Worm (Caenorhabditis elegans) whole organism, late embryonic: Measurements from ENCODE around the gene H17B01.5.

Experiments
- F13H6.1 ChIP-seq: sonication (generic microtip); optimal IDR thresholded peaks from 2 replicates; lab custom pipeline; 2016; ENCODE audit warnings: missing genetic modification characterization, missing compliant biosample characterization
- K09A11.1 ChIP-seq: sonication (generic microtip); optimal IDR thresholded peaks from 2 replicates; lab custom pipeline; 2017; ENCODE audit warnings: antibody characterized with exemption, mild to moderate bottlenecking, missing genetic modification characterization, missing compliant biosample characterization; ENCODE audit not compliant: insufficient read depth
- ahr-1 ChIP-seq: sonication (generic microtip); optimal IDR thresholded peaks from 2 replicates; lab custom pipeline; 2016; ENCODE audit warnings: missing genetic modification characterization, missing compliant biosample characterization
- ceh-14 ChIP-seq: sonication (generic microtip); optimal IDR thresholded peaks from 2 replicates; lab custom pipeline; 2016; ENCODE audit warnings: missing genotype, missing genetic modification characterization, missing compliant biosample characterization
- ceh-18 ChIP-seq: sonication (generic microtip); optimal IDR thresholded peaks from 2 replicates; lab custom pipeline; 2016; ENCODE audit warnings: missing genetic modification characterization, missing compliant biosample characterization
- ceh-31 ChIP-seq: sonication (generic microtip); optimal IDR thresholded peaks from 2 replicates; lab custom pipeline; 2016; ENCODE audit warnings: missing genetic modification characterization, missing compliant biosample characterization
- ceh-34 ChIP-seq: sonication (generic microtip); optimal IDR thresholded peaks from 2 replicates; lab custom pipeline; 2016; ENCODE audit warnings: mild to moderate bottlenecking, missing genetic modification characterization, missing compliant biosample characterization
- ceh-48 ChIP-seq: sonication (generic microtip); optimal IDR thresholded peaks from 2 replicates; lab custom pipeline; 2016; ENCODE audit warnings: missing genetic modification characterization, inconsistent platforms, missing compliant biosample characterization
- ceh-6 ChIP-seq: fragments of 200-800 bp; sonication (Bioruptor generic); optimal IDR thresholded peaks from 2 replicates; lab custom pipeline; 2018; ENCODE audit warnings: mild to moderate bottlenecking, missing genetic modification characterization, missing compliant biosample characterization
- che-1 ChIP-seq: sonication (generic microtip); optimal IDR thresholded peaks from 2 replicates; lab custom pipeline; 2016; ENCODE audit warnings: mild to moderate bottlenecking, missing genetic modification characterization, missing compliant biosample characterization
- elt-2 ChIP-seq: sonication (generic microtip); optimal IDR thresholded peaks from 2 replicates; lab custom pipeline; 2016; ENCODE audit warnings: missing genetic modification reagents, missing genetic modification characterization, missing compliant biosample characterization
- ets-4 ChIP-seq: sonication (generic microtip); optimal IDR thresholded peaks from 2 replicates; lab custom pipeline; 2016; ENCODE audit warnings: missing genetic modification characterization, missing compliant biosample characterization
- eyg-1 ChIP-seq: sonication (generic microtip); optimal IDR thresholded peaks from 2 replicates; lab custom pipeline; 2016; ENCODE audit warnings: missing genotype, missing genetic modification characterization, missing compliant biosample characterization
- fax-1 ChIP-seq: sonication (generic microtip); optimal IDR thresholded peaks from 2 replicates; lab custom pipeline; 2016; ENCODE audit warnings: missing genotype, missing genetic modification characterization, missing compliant biosample characterization
- fkh-10 ChIP-seq: fragments of 150-350 bp; optimal IDR thresholded peaks from 2 replicates; lab custom pipeline; 2014; ENCODE audit warnings: missing biosample characterization, missing genetic modification reagents, missing genetic modification characterization
- gmeb-2 ChIP-seq: sonication (generic microtip); optimal IDR thresholded peaks from 2 replicates; lab custom pipeline; 2016; ENCODE audit warnings: missing genetic modification characterization, inconsistent platforms, missing compliant biosample characterization
- hlh-13 ChIP-seq: fragments of 200-800 bp; sonication (Bioruptor generic); optimal IDR thresholded peaks from 2 replicates; lab custom pipeline; 2018; ENCODE audit warnings: mild to moderate bottlenecking, missing genetic modification characterization, missing compliant biosample characterization
- hlh-15 ChIP-seq: sonication (generic microtip); optimal IDR thresholded peaks from 2 replicates; lab custom pipeline; 2016; ENCODE audit warnings: missing genetic modification characterization, missing compliant biosample characterization
- hlh-30 ChIP-seq: sonication (generic microtip); optimal IDR thresholded peaks from 2 replicates; lab custom pipeline; 2017; ENCODE audit warnings: antibody characterized with exemption, missing genetic modification characterization, missing compliant biosample characterization; ENCODE audit not compliant: insufficient read depth
- hlh-6 ChIP-seq: sonication (generic microtip); optimal IDR thresholded peaks from 2 replicates; lab custom pipeline; 2016; ENCODE audit warnings: missing genotype, missing genetic modification characterization, missing compliant biosample characterization
- hlh-8 ChIP-seq: sonication (generic microtip); optimal IDR thresholded peaks from 2 replicates; lab custom pipeline; 2016; ENCODE audit warnings: missing genotype, missing genetic modification characterization, missing compliant biosample characterization
- madf-2 ChIP-seq: sonication (generic microtip); optimal IDR thresholded peaks from 2 replicates; lab custom pipeline; 2017; ENCODE audit warnings: missing genetic modification characterization, missing compliant biosample characterization
- mec-3 ChIP-seq: sonication (generic microtip); optimal IDR thresholded peaks from 2 replicates; lab custom pipeline; 2016; ENCODE audit warnings: borderline replicate concordance, missing genetic modification characterization, missing compliant biosample characterization
- nhr-232 ChIP-seq: sonication (generic microtip); optimal IDR thresholded peaks from 2 replicates; lab custom pipeline; 2016; ENCODE audit warnings: missing genetic modification characterization, missing compliant biosample characterization
- npax-4 ChIP-seq: sonication (generic microtip); optimal IDR thresholded peaks from 2 replicates; lab custom pipeline; 2016; ENCODE audit warnings: missing genetic modification characterization, missing compliant biosample characterization
- pax-1 ChIP-seq: fragments of 150-350 bp; optimal IDR thresholded peaks from 2 replicates; lab custom pipeline; 2014; ENCODE audit warnings: missing biosample characterization, missing genetic modification characterization
- pha-2 ChIP-seq: sonication (generic microtip); optimal IDR thresholded peaks from 2 replicates; lab custom pipeline; 2017; ENCODE audit warnings: mild to moderate bottlenecking, missing genetic modification characterization, missing compliant biosample characterization
- pqm-1 ChIP-seq: sonication (generic microtip); optimal IDR thresholded peaks from 2 replicates; lab custom pipeline; 2016; ENCODE audit warnings: missing genetic modification characterization, missing compliant biosample characterization
- sdc-2 ChIP-seq: sonication (generic microtip); optimal IDR thresholded peaks from 2 replicates; lab custom pipeline; 2016; ENCODE audit warnings: missing genotype, missing genetic modification characterization, missing compliant biosample characterization
- sox-2 ChIP-seq: fragments of 200-800 bp; sonication (Bioruptor generic); IDR thresholded peaks from 2 replicates; pipeline ENCODE4 v1.3.6; 2022; ENCODE audit warnings: missing genetic modification reagents, missing genetic modification characterization, missing compliant biosample characterization
- sox-4 ChIP-seq: sonication (generic microtip); optimal IDR thresholded peaks from 2 replicates; lab custom pipeline; 2017; ENCODE audit warnings: mild to moderate bottlenecking, missing genetic modification characterization, inconsistent platforms, missing compliant biosample characterization
- syd-9 ChIP-seq: sonication (generic microtip); optimal IDR thresholded peaks from 2 replicates; lab custom pipeline; 2016; ENCODE audit warnings: mild to moderate bottlenecking, missing genetic modification characterization, moderate library complexity, missing compliant biosample characterization
- unc-3 ChIP-seq, 2 experiments: fragments of 200-800 bp in 1 of 2; sonication (Bioruptor generic) in 1 of 2; sonication (generic microtip) in 1 of 2; conservative IDR thresholded peaks in 1 of 2; optimal IDR thresholded peaks in 1 of 2; 2 replicates each; pipeline versions ENCODE4 v1.3.6 to Lab custom; 2016 to 2022; ENCODE audit warnings: missing compliant biosample characterization in 2 of 2, missing genetic modification characterization in 2 of 2, missing genetic modification reagents in 1 of 2
- unc-42 ChIP-seq: sonication (generic microtip); optimal IDR thresholded peaks from 2 replicates; lab custom pipeline; 2016; ENCODE audit warnings: missing genotype, missing genetic modification characterization, missing compliant biosample characterization
- unc-86 ChIP-seq: sonication (generic microtip); optimal IDR thresholded peaks from 2 replicates; lab custom pipeline; 2016; ENCODE audit warnings: missing genetic modification characterization, missing compliant biosample characterization
- zip-5 ChIP-seq: sonication (generic microtip); optimal IDR thresholded peaks from 2 replicates; lab custom pipeline; 2016; ENCODE audit warnings: missing genetic modification characterization, missing compliant biosample characterization

The H17B01.5 gene

DNA sequence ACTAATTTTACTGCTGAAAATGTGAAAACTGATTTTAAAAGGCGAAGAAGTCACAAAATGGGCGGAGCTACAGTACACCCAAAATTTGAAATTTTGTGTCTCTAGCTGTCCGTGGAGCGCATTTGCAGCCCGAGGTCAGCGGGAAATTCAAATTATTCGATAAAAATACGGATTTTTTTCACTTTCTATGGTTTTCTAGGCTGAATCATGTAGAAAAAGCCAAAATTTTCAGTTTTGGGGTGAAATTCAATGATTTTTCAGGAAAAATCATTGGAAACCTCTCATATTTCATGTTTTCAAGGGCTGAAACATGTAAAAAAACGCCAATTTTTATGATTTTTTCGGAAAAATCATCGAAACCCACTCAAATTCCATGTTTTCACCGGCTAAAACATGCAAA, 17.4 kb upstream of the H17B01.5 start:
- no peak for TF ChIP-seq hlh-8 (tag; lab: Kevin White, UChicago)
- no peak for TF ChIP-seq ahr-1 (tag; lab: Kevin White, UChicago)
- no peak for TF ChIP-seq gmeb-2 (tag; lab: Kevin White, UChicago)
- TF ChIP-seq ceh-18 (tag; lab: Kevin White, UChicago): no peak
- no peak for TF ChIP-seq hlh-13 (GFP tag; lab: Kevin White, UChicago)
- TF ChIP-seq ceh-14 (tag; lab: Kevin White, UChicago): no peak

DNA sequence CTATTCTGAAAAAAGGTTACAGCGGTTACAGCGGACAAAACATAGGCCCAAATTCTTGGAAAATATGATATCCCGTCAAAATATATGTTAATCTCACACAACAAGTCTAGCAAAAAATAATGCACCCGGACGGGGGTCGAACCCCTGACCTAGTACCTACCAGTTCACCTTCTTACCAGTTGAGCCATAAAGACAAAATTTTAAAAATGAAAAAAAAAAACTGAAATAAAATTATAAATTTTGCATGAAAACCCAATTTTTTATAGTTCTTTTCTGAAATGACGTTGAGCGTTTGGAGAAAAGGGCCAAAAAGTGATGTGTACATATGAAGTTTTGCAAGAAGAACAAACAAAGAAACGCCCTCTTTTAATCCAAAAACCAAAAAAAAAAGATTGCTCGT, 9.0 kb upstream of the H17B01.5 start:
- no peak for TF ChIP-seq elt-2 (tag; lab: Kevin White, UChicago)
- no peak for TF ChIP-seq fkh-10 (GFP tag; lab: Kevin White, UChicago)
- no peak for TF ChIP-seq pha-2
- TF ChIP-seq ahr-1 (tag; lab: Kevin White, UChicago): no peak
- TF ChIP-seq ceh-6 (GFP tag; lab: Kevin White, UChicago): no peak
- no peak for TF ChIP-seq F13H6.1
- no peak for TF ChIP-seq eyg-1 (tag; lab: Kevin White, UChicago)
- no peak for TF ChIP-seq unc-3 (GFP tag; conservative IDR thresholded peaks at IDR 0.05; lab: Robert Waterston, UW)
- TF ChIP-seq unc-3 (tag; optimal IDR thresholded peaks at IDR 0.05; lab: Kevin White, UChicago): no peak
- no peak for TF ChIP-seq ceh-34 (tag; lab: Kevin White, UChicago)
- TF ChIP-seq unc-42 (tag; lab: Kevin White, UChicago): no peak
- no peak for TF ChIP-seq hlh-30 (tag; lab: Kevin White, UChicago)
- no peak for TF ChIP-seq npax-4

DNA sequence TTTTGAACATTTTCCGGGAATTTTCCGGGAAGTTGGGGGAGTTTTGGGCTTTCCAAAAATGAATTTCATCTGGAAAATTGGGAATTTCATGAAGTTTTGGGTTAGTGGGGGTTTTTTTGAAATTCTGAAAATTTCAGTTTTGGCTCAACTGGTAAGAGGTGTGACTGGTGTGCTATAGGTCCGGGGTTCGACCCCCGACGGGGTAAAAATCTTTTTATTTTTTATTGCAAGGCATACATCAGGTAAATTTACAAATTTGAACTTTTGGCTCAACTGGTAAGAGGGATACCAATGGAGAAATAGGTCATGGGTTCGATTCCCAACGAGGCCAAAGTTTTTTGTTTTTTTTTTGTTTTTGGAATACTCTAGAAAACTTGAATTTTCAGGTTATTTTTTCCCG, 8.3 kb upstream of the H17B01.5 start:
- TF ChIP-seq zip-5 (tag; lab: Kevin White, UChicago) (no peak), K09A11.1 (tag; lab: Kevin White, UChicago) (no peak), sdc-2 (tag; lab: Kevin White, UChicago) (no peak), madf-2 (tag; lab: Kevin White, UChicago) (no peak), mec-3 (tag; lab: Kevin White, UChicago) (no peak), ceh-6 (GFP tag; lab: Kevin White, UChicago) (no peak), hlh-30 (tag; lab: Kevin White, UChicago) (no peak), fkh-10 (GFP tag; lab: Kevin White, UChicago) (no peak)
- TF ChIP-seq, all 69 proteins: peak for 0

DNA sequence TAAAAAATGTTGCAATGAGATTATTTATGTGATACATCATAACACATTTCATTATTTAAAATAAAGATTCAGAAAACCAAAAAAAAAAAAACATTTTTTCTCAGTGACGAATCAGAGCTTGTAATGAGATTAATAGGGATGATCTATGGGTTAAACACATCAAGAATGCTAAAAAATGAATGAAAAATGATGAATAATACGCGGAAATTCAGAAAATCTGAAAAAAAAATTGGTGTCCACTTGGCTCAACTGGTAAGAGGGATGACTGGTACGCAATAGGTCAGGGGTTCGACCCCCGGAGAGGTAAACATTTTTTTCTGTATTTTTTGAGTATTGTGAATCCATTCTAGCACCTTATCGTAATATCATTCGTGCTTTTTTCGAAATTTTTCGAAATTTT, 5.1 kb upstream of the H17B01.5 start:
- TF ChIP-seq sdc-2 (tag; lab: Kevin White, UChicago): no peak
- no peak for TF ChIP-seq ets-4 (tag; lab: Kevin White, UChicago)
- no peak for TF ChIP-seq hlh-13 (GFP tag; lab: Kevin White, UChicago)
- TF ChIP-seq ceh-31 (tag; lab: Kevin White, UChicago): no peak
- TF ChIP-seq mec-3 (tag; lab: Kevin White, UChicago): no peak
- no peak for TF ChIP-seq pax-1 (tag; lab: Kevin White, UChicago)
- TF ChIP-seq ahr-1 (tag; lab: Kevin White, UChicago): no peak

DNA sequence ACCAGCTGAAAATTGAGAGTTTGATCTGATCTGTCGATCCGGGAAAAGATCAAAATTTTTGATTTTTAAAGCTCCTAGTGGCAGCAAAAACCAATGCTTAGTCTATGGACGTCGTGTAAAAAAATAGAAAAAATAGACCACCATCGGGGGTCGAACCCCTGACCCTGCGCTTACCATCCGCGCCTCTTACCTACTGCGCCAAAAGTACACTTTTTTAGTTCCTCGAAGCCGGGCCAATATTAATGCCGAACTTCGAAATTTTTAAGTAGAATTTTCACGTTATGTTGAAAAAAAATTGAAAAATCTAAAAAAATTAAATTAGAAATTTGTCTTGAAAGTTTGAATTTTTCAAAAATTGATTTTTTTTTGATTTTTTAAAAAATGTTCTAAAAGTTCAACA, 4.6 kb upstream of the H17B01.5 start:
- no peak for TF ChIP-seq elt-2 (tag; lab: Kevin White, UChicago)
- no peak for TF ChIP-seq syd-9 (tag; lab: Kevin White, UChicago)
- no peak for TF ChIP-seq fax-1 (tag; lab: Kevin White, UChicago)
- no peak for TF ChIP-seq pqm-1 (tag; lab: Kevin White, UChicago)
- TF ChIP-seq unc-86 (tag; lab: Kevin White, UChicago): no peak
- no peak for TF ChIP-seq hlh-15 (tag; lab: Kevin White, UChicago)
- TF ChIP-seq ceh-34 (tag; lab: Kevin White, UChicago): no peak
- TF ChIP-seq che-1 (tag; lab: Kevin White, UChicago): no peak
- TF ChIP-seq K09A11.1 (tag; lab: Kevin White, UChicago): no peak
- TF ChIP-seq sox-2 (GFP tag; lab: Robert Waterston, UW): no peak
- TF ChIP-seq ceh-48 (tag; lab: Kevin White, UChicago): no peak
- TF ChIP-seq sox-4 (tag; lab: Kevin White, UChicago): no peak
- TF ChIP-seq eyg-1 (tag; lab: Kevin White, UChicago): no peak
- TF ChIP-seq F13H6.1: no peak
- TF ChIP-seq fkh-10 (GFP tag; lab: Kevin White, UChicago): no peak
- no peak for TF ChIP-seq ets-4 (tag; lab: Kevin White, UChicago)
- no peak for TF ChIP-seq nhr-232 (tag; lab: Kevin White, UChicago)
- TF ChIP-seq hlh-13 (GFP tag; lab: Kevin White, UChicago): no peak
- TF ChIP-seq gmeb-2 (tag; lab: Kevin White, UChicago): no peak
- no peak for TF ChIP-seq hlh-6 (tag; lab: Kevin White, UChicago)
